Fruit fly (Drosophila melanogaster): Measurements from ENCODE around the gene Hsp60A.
A peak's percentile ranks its signal among the peaks of the same experiment; 100 is the strongest.

Gene Hsp60A

DNA sequence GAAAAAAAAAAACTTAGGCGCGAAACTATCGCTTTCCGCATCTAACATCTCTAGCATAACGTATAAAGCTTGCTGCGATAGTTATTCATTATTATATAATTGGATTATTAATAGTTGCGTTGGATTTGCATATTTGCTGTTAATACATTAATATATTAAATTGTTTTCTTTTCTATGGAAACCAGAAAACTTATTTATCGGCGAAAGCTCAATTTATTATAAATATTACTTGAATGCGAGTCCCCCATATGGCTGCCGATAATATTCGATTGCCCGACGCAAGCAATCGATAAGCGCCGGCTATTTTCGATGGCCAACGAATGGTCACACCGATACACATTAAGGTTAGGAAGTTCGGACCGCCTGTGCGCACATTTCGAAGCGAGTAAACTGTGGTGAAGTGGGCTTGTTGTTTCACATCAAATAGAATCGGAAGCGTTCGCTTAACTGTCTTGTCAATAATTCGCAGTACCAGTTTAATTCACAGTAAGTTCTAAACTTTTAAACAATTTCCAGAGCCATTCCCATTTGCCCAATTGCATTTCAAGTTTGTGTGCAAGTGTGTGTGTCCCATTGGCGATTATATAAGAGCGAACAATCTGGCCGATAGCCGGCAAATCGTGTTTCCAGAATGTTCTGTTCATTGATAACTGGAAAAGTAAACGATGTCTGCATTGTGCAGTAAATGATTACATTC, at the start of gene Hsp60A (continued):
- peak; percentile 46 for TF ChIP-seq CG12299 (tag; optimal IDR thresholded peaks at IDR 0.05)
- no peak for TF ChIP-seq Neu2 (GFP tag; optimal IDR thresholded peaks at IDR 0.05; ENCODE audit: borderline replicate concordance)
- peak; percentile 69 for TF ChIP-seq CG9932 (GFP tag; IDR thresholded peaks at IDR 0.05)
- no peak for TF ChIP-seq CG5953 (GFP tag; IDR thresholded peaks at IDR 0.05)
- no peak for TF ChIP-seq CG2875 (GFP tag; optimal IDR thresholded peaks at IDR 0.05)
- TF ChIP-seq Pdp1 (GFP tag; optimal IDR thresholded peaks at IDR 0.05): peak in 1 of 2 experiments; percentile 96
- TF ChIP-seq sima (GFP tag; optimal IDR thresholded peaks at IDR 0.05): no peak
- TF ChIP-seq klu (GFP tag; IDR thresholded peaks at IDR 0.05): no peak
- TF ChIP-seq lola (GFP tag; optimal IDR thresholded peaks at IDR 0.05): peak in 1 of 3 experiments; percentile 43
- TF ChIP-seq Eip74EF (GFP tag; optimal IDR thresholded peaks at IDR 0.05): no peak
- TF ChIP-seq Hey (tag; optimal IDR thresholded peaks at IDR 0.05): no peak
- TF ChIP-seq CG11247 (GFP tag; IDR thresholded peaks at IDR 0.05): 0 out of 2 replicates have a peak, but pooled peaks have one; percentile 14
- TF ChIP-seq CG31441 (GFP tag; IDR thresholded peaks at IDR 0.05): peak; percentile 51
- no peak for TF ChIP-seq CG6272 (GFP tag; IDR thresholded peaks at IDR 0.05)
- peak; percentile 30; the same call in 1 of the 2 replicates for TF ChIP-seq ssp (GFP tag; IDR thresholded peaks at IDR 0.05)
- no peak for TF ChIP-seq CG3407 (GFP tag; optimal IDR thresholded peaks at IDR 0.05)
- peak; percentile 48 for TF ChIP-seq Ssrp (tag; optimal IDR thresholded peaks at IDR 0.05)
- TF ChIP-seq prd (optimal IDR thresholded peaks at IDR 0.05): no peak
- TF ChIP-seq prd (GFP tag; IDR thresholded peaks at IDR 0.05): peak; percentile 54; the same call in 2 of the 3 replicates
- TF ChIP-seq Atf-2 (GFP tag; optimal IDR thresholded peaks at IDR 0.05): no peak
- TF ChIP-seq CG3065 (GFP tag; optimal IDR thresholded peaks at IDR 0.05): no peak
- TF ChIP-seq crol (GFP tag; IDR thresholded peaks at IDR 0.05): no peak
- TF ChIP-seq nerfin-2 (GFP tag; IDR thresholded peaks at IDR 0.05; ENCODE audit: partially characterized antibody): peak; percentile 78
- 0 out of 3 replicates have a peak, but pooled peaks have one; percentile 13 for TF ChIP-seq otp (GFP tag; IDR thresholded peaks at IDR 0.05)
- TF ChIP-seq sqz (GFP tag; optimal IDR thresholded peaks at IDR 0.05): peak; percentile 49
- TF ChIP-seq ham (GFP tag; IDR thresholded peaks at IDR 0.05): no peak
- peak; percentile 52 for TF ChIP-seq Hmr (GFP tag; optimal IDR thresholded peaks at IDR 0.05)
- TF ChIP-seq dati (GFP tag; IDR thresholded peaks at IDR 0.05): no peak
- no peak for TF ChIP-seq CG3726 (GFP tag; IDR thresholded peaks at IDR 0.05)
- peak; percentile 26 for TF ChIP-seq CG12104 (GFP tag; optimal IDR thresholded peaks at IDR 0.05)
- peak; percentile 53 for TF ChIP-seq Nf-YC (tag; optimal IDR thresholded peaks at IDR 0.05)
- peak; percentile 42 for TF ChIP-seq MESR4 (GFP tag; optimal IDR thresholded peaks at IDR 0.05)
- peak; percentile 73 for TF ChIP-seq hbn (GFP tag; IDR thresholded peaks at IDR 0.05; ENCODE audit: partially characterized antibody)
- TF ChIP-seq tin (GFP tag; optimal IDR thresholded peaks at IDR 0.05): peak; percentile 68
- 0 out of 2 replicates have a peak, but pooled peaks have one; percentile 11 for TF ChIP-seq cas (GFP tag; IDR thresholded peaks at IDR 0.05)
- TF ChIP-seq Jarid2 (GFP tag; optimal IDR thresholded peaks at IDR 0.05): no peak
- TF ChIP-seq ap (GFP tag; IDR thresholded peaks at IDR 0.05): no peak
- 0 out of 3 replicates have a peak, but pooled peaks have one; percentile 42 for TF ChIP-seq ken (GFP tag; IDR thresholded peaks at IDR 0.05)
- TF ChIP-seq dmrt99B (tag; optimal IDR thresholded peaks at IDR 0.05): peak; percentile 43
- peak; percentile 67 for TF ChIP-seq CG2678 (tag; optimal IDR thresholded peaks at IDR 0.05)
- TF ChIP-seq CG10274 (GFP tag; optimal IDR thresholded peaks at IDR 0.05): no peak
- no peak for TF ChIP-seq Vsx1 (GFP tag; optimal IDR thresholded peaks at IDR 0.05)
- TF ChIP-seq CG33213 (GFP tag; optimal IDR thresholded peaks at IDR 0.05): no peak
- TF ChIP-seq CG9876 (GFP tag; optimal IDR thresholded peaks at IDR 0.05): no peak
- peak; percentile 6 for TF ChIP-seq YL-1 (GFP tag; optimal IDR thresholded peaks at IDR 0.05)
- peak; percentile 1 for TF ChIP-seq CG10431 (GFP tag; optimal IDR thresholded peaks at IDR 0.05)
- TF ChIP-seq CG1603 (tag; optimal IDR thresholded peaks at IDR 0.05): no peak
- TF ChIP-seq CG4282 (GFP tag; optimal IDR thresholded peaks at IDR 0.05): no peak
- TF ChIP-seq Dll (GFP tag; IDR thresholded peaks at IDR 0.05; ENCODE audit: partially characterized antibody): peak; percentile 91
